Worm (Caenorhabditis elegans) whole organism, L1 larva: ENCODE data around the gene F40C5.2.

Experiments
- elt-3 ChIP-seq, 6 experiments: fragments of 150-350 bp in 1 of 6; sonication (generic microtip); optimal IDR thresholded peaks; 2 replicates each; lab custom pipeline; 2017 to 2018; ENCODE audit warnings: missing biosample characterization in 6 of 6, missing genetic modification characterization in 6 of 6, inconsistent platforms in 1 of 6
- lin-15B ChIP-seq: fragments of 150-350 bp; sonication (generic microtip); optimal IDR thresholded peaks from 3 replicates; lab custom pipeline; 2014; ENCODE audit warnings: missing biosample characterization, missing genetic modification characterization
- mdl-1 ChIP-seq, 2 experiments: fragments of 150-350 bp; optimal IDR thresholded peaks; 2 replicates each; lab custom pipeline; 2014 to 2017; ENCODE audit warnings: missing biosample characterization in 2 of 2, missing genetic modification characterization in 2 of 2, inconsistent platforms in 1 of 2

DNA sequence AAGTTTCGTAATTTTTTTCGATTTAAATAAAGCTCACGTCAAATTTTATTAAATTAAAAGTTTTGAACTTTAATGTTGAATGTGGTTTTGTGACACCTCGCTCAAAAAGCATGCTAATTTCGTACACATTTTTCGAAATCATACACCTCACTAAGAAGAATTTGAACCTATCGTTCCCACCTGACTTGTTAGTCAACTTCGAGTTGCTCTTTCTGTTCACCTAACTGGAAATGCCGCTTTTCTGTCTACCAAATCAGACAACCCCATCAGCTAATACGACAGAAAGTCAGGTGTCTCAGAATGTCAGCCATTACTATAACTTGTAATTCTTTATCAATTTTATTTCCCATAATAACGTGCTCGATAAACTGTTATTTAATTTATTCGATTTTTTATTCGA is 40.4 kb upstream of the F40C5.2 start, which contains the start of gene srbc-66:
- TF ChIP-seq elt-3 (tag; optimal IDR thresholded peaks at IDR 0.05; lab: Kevin White, UChicago) (no peak), mdl-1 (tag; optimal IDR thresholded peaks at IDR 0.05; lab: Kevin White, UChicago) (no peak), lin-15B (tag; lab: Kevin White, UChicago) (no peak)
